Fruit fly (Drosophila melanogaster): ENCODE results near the gene CG34174.

Gene CG34174

DNA sequence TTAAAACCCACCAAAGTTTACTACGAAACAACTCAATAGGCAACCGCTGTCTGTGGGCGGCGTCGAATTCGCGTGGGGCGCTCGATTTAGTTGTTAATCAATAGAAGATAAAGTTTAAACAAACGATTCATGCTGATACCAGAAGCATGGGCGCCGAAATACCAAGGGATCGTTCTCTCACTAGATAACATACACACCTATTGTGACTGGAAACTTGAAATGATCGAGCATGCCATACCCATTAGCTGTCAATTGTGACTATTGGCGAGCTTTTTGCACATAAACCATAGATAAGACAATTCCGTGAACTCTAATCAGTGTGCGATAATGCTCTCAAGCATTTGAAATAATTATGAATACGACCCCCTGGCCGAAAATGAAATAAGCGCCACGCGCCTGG, 34.7 kb upstream of the CG34174 start:
- TF ChIP-seq vri (GFP tag; optimal IDR thresholded peaks at IDR 0.05): peak; percentile 19
- peak; percentile 34 for TF ChIP-seq fkh (GFP tag; optimal IDR thresholded peaks at IDR 0.05)
- TF ChIP-seq CG31627 (GFP tag; optimal IDR thresholded peaks at IDR 0.05): no peak

DNA sequence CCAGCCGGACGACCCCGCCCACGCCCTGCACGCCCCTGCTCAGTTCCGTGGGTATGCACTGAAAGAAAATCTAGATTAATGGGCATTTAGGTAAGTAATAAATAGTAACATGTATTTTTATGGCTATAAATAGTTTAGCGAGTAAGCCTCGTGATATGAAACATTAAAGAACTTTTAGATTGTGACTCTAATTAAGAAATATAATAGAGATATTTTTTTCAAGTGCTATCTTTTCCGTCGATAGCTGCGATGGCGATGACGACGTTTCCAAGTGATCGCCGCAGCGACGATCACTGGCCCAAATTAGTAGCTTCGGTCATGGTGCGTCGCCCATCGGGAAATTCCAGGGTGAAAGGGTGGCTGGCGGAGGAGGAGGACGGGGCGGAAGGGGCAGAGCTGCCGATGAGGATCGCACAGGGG, 33.9 kb upstream of the CG34174 start:
- TF ChIP-seq CG11902 (GFP tag; optimal IDR thresholded peaks at IDR 0.05) (peak; percentile 73), ss (GFP tag; optimal IDR thresholded peaks at IDR 0.05) (peak; percentile 72 to 83), CG16779 (tag; optimal IDR thresholded peaks at IDR 0.05) (peak; percentile 72), OdsH (GFP tag; optimal IDR thresholded peaks at IDR 0.05) (peak; percentile 87), Gug (GFP tag; IDR thresholded peaks at IDR 0.05) (peak; percentile 78), salr (GFP tag; optimal IDR thresholded peaks at IDR 0.05) (peak; percentile 66 to 77), Ets96B (tag; optimal IDR thresholded peaks at IDR 0.05) (peak; percentile 89), Hr39 (GFP tag; optimal IDR thresholded peaks at IDR 0.05) (peak; percentile 70), dac (GFP tag; optimal IDR thresholded peaks at IDR 0.05) (peak; percentile 65), Sox15 (GFP tag; optimal IDR thresholded peaks at IDR 0.05) (peak; percentile 74), fd85E (GFP tag; optimal IDR thresholded peaks at IDR 0.05) (peak; percentile 35), CG1621 (tag; optimal IDR thresholded peaks at IDR 0.05) (peak; percentile 84), CG15336 (GFP tag; IDR thresholded peaks at IDR 0.05) (peak; percentile 92), CG11762 (GFP tag; optimal IDR thresholded peaks at IDR 0.05; ENCODE audit: insufficient read depth) (peak; percentile 71), CG7368 (GFP tag; optimal IDR thresholded peaks at IDR 0.05) (peak; percentile 77), Ets21C (GFP tag; optimal IDR thresholded peaks at IDR 0.05) (peak; percentile 54), dsx (GFP tag; optimal IDR thresholded peaks at IDR 0.05; ENCODE audit: poor library complexity, severe bottlenecking) (peak; percentile 84), CG8319 (GFP tag; optimal IDR thresholded peaks at IDR 0.05) (peak; percentile 72), Sox102F (GFP tag; optimal IDR thresholded peaks at IDR 0.05) (peak; percentile 80), CG11294 (GFP tag; IDR thresholded peaks at IDR 0.05) (peak; percentile 76), Hr38 (GFP tag; optimal IDR thresholded peaks at IDR 0.05) (no peak), fd59A (GFP tag; optimal IDR thresholded peaks at IDR 0.05) (peak; percentile 82), Lpt (GFP tag; optimal IDR thresholded peaks at IDR 0.05) (peak; percentile 81), CG8119 (GFP tag; IDR thresholded peaks at IDR 0.05) (peak; percentile 91), CG10631 (GFP tag; optimal IDR thresholded peaks at IDR 0.05) (peak; percentile 83), Sox14 (GFP tag; optimal IDR thresholded peaks at IDR 0.05) (peak; percentile 82), CG4318 (GFP tag; optimal IDR thresholded peaks at IDR 0.05) (peak; percentile 78), CG3032 (tag; optimal IDR thresholded peaks at IDR 0.05) (peak; percentile 86), CG6792 (GFP tag; optimal IDR thresholded peaks at IDR 0.05) (peak; percentile 86), Met (GFP tag; optimal IDR thresholded peaks at IDR 0.05) (peak; percentile 76), fkh (GFP tag; optimal IDR thresholded peaks at IDR 0.05) (peak; percentile 16), pdm3 (GFP tag; optimal IDR thresholded peaks at IDR 0.05) (peak; percentile 86), Eip93F (GFP tag; optimal IDR thresholded peaks at IDR 0.05) (no peak), Hr4 (GFP tag; optimal IDR thresholded peaks at IDR 0.05) (peak; percentile 82), esn (GFP tag; optimal IDR thresholded peaks at IDR 0.05) (peak; percentile 81), CG9139 (GFP tag; optimal IDR thresholded peaks at IDR 0.05) (peak; percentile 71), CG34406 (GFP tag; optimal IDR thresholded peaks at IDR 0.05) (peak; percentile 87), cyc (GFP tag; optimal IDR thresholded peaks at IDR 0.05) (peak; percentile 79), eg (GFP tag; IDR thresholded peaks at IDR 0.05) (peak; percentile 92), spab (GFP tag; optimal IDR thresholded peaks at IDR 0.05) (peak; percentile 79), topi (GFP tag; optimal IDR thresholded peaks at IDR 0.05) (peak; percentile 85), CG8632 (GFP tag; optimal IDR thresholded peaks at IDR 0.05) (peak; percentile 84), net (GFP tag; optimal IDR thresholded peaks at IDR 0.05) (peak; percentile 83), achi (GFP tag; optimal IDR thresholded peaks at IDR 0.05) (peak; percentile 89), acj6 (GFP tag; optimal IDR thresholded peaks at IDR 0.05) (peak; percentile 84), CG6854 (GFP tag; optimal IDR thresholded peaks at IDR 0.05) (peak; percentile 68), CG32006 (GFP tag; optimal IDR thresholded peaks at IDR 0.05) (peak; percentile 89), Blimp-1 (GFP tag; optimal IDR thresholded peaks at IDR 0.05) (peak; percentile 12)

Measured in whole organism, prepupa.